Worm (Caenorhabditis elegans): ENCODE results near the gene dct-16.

- TF ChIP-seq ztf-29 (GFP tag; IDR thresholded peaks at IDR 0.05) = no peak
- TF ChIP-seq tab-1 (GFP tag; IDR thresholded peaks at IDR 0.05) = no peak
These were observed 37.4 kb upstream of the dct-16 start, which contains the start of gene Y38H6C.15 for ce11 chrV:20536208-20536607.
